Fruit fly (Drosophila melanogaster) whole organism, embryonic: ENCODE results near the gene CG8837.

Experiments used
- Atf-2 ChIP-seq: fragments of 200-800 bp; sonication (Bioruptor generic); optimal IDR thresholded peaks from 2 replicates; lab custom pipeline; 2016; ENCODE audit warnings: missing biosample characterization, missing genetic modification characterization
- Atf6 ChIP-seq: fragments of 200-800 bp; sonication (Bioruptor generic); IDR thresholded peaks from 2 replicates; pipeline ENCODE4 v1.3.6; 2022; ENCODE audit warnings: missing biosample characterization, missing genetic modification characterization
- CG10431 ChIP-seq: fragments of 200-800 bp; sonication (Bioruptor generic); optimal IDR thresholded peaks from 3 replicates; lab custom pipeline; 2018; ENCODE audit warnings: missing biosample characterization, mild to moderate bottlenecking, missing genetic modification characterization
- CG11247 ChIP-seq: fragments of 200-800 bp; sonication (Bioruptor generic); IDR thresholded peaks from 2 replicates; pipeline ENCODE4 v1.3.6; 2022; ENCODE audit warnings: missing biosample characterization, missing genetic modification characterization
- CG11398 ChIP-seq: fragments of 200-800 bp; sonication (Bioruptor generic); optimal IDR thresholded peaks from 2 replicates; lab custom pipeline; 2016; ENCODE audit warnings: missing biosample characterization, missing genetic modification characterization
- CG12071 ChIP-seq: fragments of 200-800 bp; sonication (Bioruptor generic); optimal IDR thresholded peaks from 3 replicates; lab custom pipeline; 2018; ENCODE audit warnings: missing biosample characterization, mild to moderate bottlenecking, missing genetic modification characterization
- CG12219 ChIP-seq: fragments of 200-800 bp; sonication (Bioruptor generic); optimal IDR thresholded peaks from 3 replicates; lab custom pipeline; 2018; ENCODE audit warnings: missing biosample characterization, mild to moderate bottlenecking, missing genetic modification characterization
- CG15479 ChIP-seq: fragments of 200-800 bp; sonication (Bioruptor generic); optimal IDR thresholded peaks from 3 replicates; lab custom pipeline; 2019; ENCODE audit warnings: missing biosample characterization, mild to moderate bottlenecking, missing genetic modification characterization, moderate library complexity
- CG17186 ChIP-seq: fragments of 200-800 bp; sonication (Bioruptor generic); optimal IDR thresholded peaks from 3 replicates; lab custom pipeline; 2017; ENCODE audit warnings: missing biosample characterization, missing genetic modification reagents, missing genetic modification characterization
- CG17359 ChIP-seq: fragments of 200-800 bp; sonication (Bioruptor generic); optimal IDR thresholded peaks from 3 replicates; lab custom pipeline; 2018; ENCODE audit warnings: missing biosample characterization, mild to moderate bottlenecking, missing genetic modification characterization, moderate library complexity
- CG18011 ChIP-seq: fragments of 200-800 bp; sonication (Bioruptor generic); optimal IDR thresholded peaks from 2 replicates; lab custom pipeline; 2017; ENCODE audit warnings: missing biosample characterization, missing genetic modification characterization, mild to moderate bottlenecking, moderate library complexity, missing genotype
- CG1832 ChIP-seq: fragments of 200-800 bp; sonication (Bioruptor generic); optimal IDR thresholded peaks from 2 replicates; lab custom pipeline; 2017; ENCODE audit warnings: missing biosample characterization, mild to moderate bottlenecking, missing genetic modification characterization, inconsistent platforms
- CG18599 ChIP-seq: fragments of 200-800 bp; sonication (Bioruptor generic); optimal IDR thresholded peaks from 3 replicates; lab custom pipeline; 2017; ENCODE audit warnings: missing biosample characterization, missing genetic modification characterization, mild to moderate bottlenecking, moderate library complexity, missing genetic modification reagents
- CG18764 ChIP-seq: fragments of 200-800 bp; sonication (Bioruptor generic); optimal IDR thresholded peaks from 3 replicates; lab custom pipeline; 2016; ENCODE audit warnings: missing biosample characterization, missing genetic modification characterization
- CG3407 ChIP-seq: fragments of 200-800 bp; sonication (Bioruptor generic); optimal IDR thresholded peaks from 2 replicates; lab custom pipeline; 2018; ENCODE audit warnings: missing biosample characterization, mild to moderate bottlenecking, missing genetic modification characterization
- CG4360 ChIP-seq: fragments of 200-800 bp; sonication (Bioruptor generic); IDR thresholded peaks from 2 replicates; pipeline ENCODE4 v1.3.6; 2022; ENCODE audit warnings: missing biosample characterization, missing genetic modification characterization
- CrebB ChIP-seq: fragments of 200-800 bp; sonication (Bioruptor generic); optimal IDR thresholded peaks from 3 replicates; lab custom pipeline; 2018; ENCODE audit warnings: missing biosample characterization, mild to moderate bottlenecking, missing genetic modification characterization
- Dbx ChIP-seq: fragments of 200-800 bp; sonication (Bioruptor generic); IDR thresholded peaks from 3 replicates; pipeline ENCODE4 v1.3.6; 2022; ENCODE audit warnings: missing biosample characterization, missing genetic modification characterization
- Dip3 ChIP-seq: fragments of 200-800 bp; sonication (Bioruptor generic); optimal IDR thresholded peaks from 3 replicates; lab custom pipeline; 2016; ENCODE audit warnings: missing biosample characterization, missing genetic modification characterization
- Hr39 ChIP-seq: fragments of >200 bp; optimal IDR thresholded peaks from 2 replicates; lab custom pipeline; 2017
- Hr51 ChIP-seq, 2 experiments: fragments of 200-800 bp; sonication (Bioruptor generic); optimal IDR thresholded peaks; 2 replicates in 1 of 2; 3 replicates in 1 of 2; lab custom pipeline; 2016 to 2018; ENCODE audit warnings: missing biosample characterization in 2 of 2, missing genetic modification characterization in 2 of 2, mild to moderate bottlenecking in 1 of 2, moderate library complexity in 1 of 2
- MBD-R2 ChIP-seq: fragments of 200-800 bp; sonication (Bioruptor generic); IDR thresholded peaks from 2 replicates; pipeline ENCODE4 v1.3.6; 2022; ENCODE audit warnings: missing biosample characterization, missing genetic modification characterization
- Meics ChIP-seq: fragments of 200-800 bp; sonication (Bioruptor generic); optimal IDR thresholded peaks from 2 replicates; lab custom pipeline; 2017; ENCODE audit warnings: missing biosample characterization, mild to moderate bottlenecking, missing genetic modification characterization
- Nf-YC ChIP-seq: fragments of 200-800 bp; optimal IDR thresholded peaks from 3 replicates; lab custom pipeline; 2019; ENCODE audit warnings: missing biosample characterization, mild to moderate bottlenecking, missing genetic modification characterization, moderate library complexity
- PHDP ChIP-seq: fragments of 200-800 bp; sonication (Bioruptor generic); optimal IDR thresholded peaks from 3 replicates; lab custom pipeline; 2018; ENCODE audit warnings: missing biosample characterization, mild to moderate bottlenecking, missing genetic modification characterization, moderate library complexity
- Scr ChIP-seq: fragments of 200-800 bp; sonication (Bioruptor generic); IDR thresholded peaks from 2 replicates; pipeline ENCODE4 v1.3.6; 2022; ENCODE audit warnings: missing biosample characterization, missing genetic modification characterization; ENCODE audit not compliant: partially characterized antibody
- Sry-δ ChIP-seq: fragments of 200-800 bp; sonication (Bioruptor generic); optimal IDR thresholded peaks from 2 replicates; lab custom pipeline; 2016; ENCODE audit warnings: missing biosample characterization, missing genetic modification characterization
- Trl ChIP-seq, 3 experiments: fragments of >200 bp in 2 of 3; fragments of 200-800 bp in 1 of 3; sonication (Bioruptor generic) in 1 of 3; optimal IDR thresholded peaks; 2 replicates in 1 of 3; 3 replicates in 2 of 3; lab custom pipeline; 2016 to 2017; ENCODE audit warnings: missing biosample characterization in 1 of 3, missing genetic modification characterization in 1 of 3
- Xbp1 ChIP-seq: fragments of 200-800 bp; sonication (Bioruptor generic); optimal IDR thresholded peaks from 3 replicates; lab custom pipeline; 2016; ENCODE audit warnings: missing biosample characterization, mild to moderate bottlenecking, missing genetic modification characterization
- ap ChIP-seq: fragments of 200-800 bp; sonication (Bioruptor generic); IDR thresholded peaks from 2 replicates; pipeline ENCODE4 v1.3.6; 2022; ENCODE audit warnings: missing biosample characterization, missing genetic modification characterization
- cg ChIP-seq: fragments of 200-800 bp; sonication (Bioruptor generic); optimal IDR thresholded peaks from 3 replicates; lab custom pipeline; 2019; ENCODE audit warnings: missing biosample characterization, mild to moderate bottlenecking, missing genetic modification characterization, moderate library complexity
- chn ChIP-seq: fragments of 200-800 bp; sonication (Bioruptor generic); optimal IDR thresholded peaks from 2 replicates; lab custom pipeline; 2016; ENCODE audit warnings: missing biosample characterization, missing genetic modification characterization
- crc ChIP-seq: fragments of 200-800 bp; sonication (Bioruptor generic); optimal IDR thresholded peaks from 2 replicates; lab custom pipeline; 2016; ENCODE audit warnings: missing biosample characterization, missing genetic modification characterization
- croc ChIP-seq: fragments of 200-800 bp; sonication (Bioruptor generic); conservative IDR thresholded peaks from 3 replicates; pipeline ENCODE4 v1.3.6; 2022; ENCODE audit warnings: missing biosample characterization, missing genetic modification characterization
- dmrt11E ChIP-seq: fragments of 200-800 bp; sonication (Bioruptor generic); optimal IDR thresholded peaks from 3 replicates; lab custom pipeline; 2018; ENCODE audit warnings: missing biosample characterization, mild to moderate bottlenecking, missing genetic modification characterization, moderate library complexity
- dmrt99B ChIP-seq: fragments of 200-800 bp; sonication (Bioruptor generic); optimal IDR thresholded peaks from 2 replicates; lab custom pipeline; 2018; ENCODE audit warnings: missing biosample characterization, mild to moderate bottlenecking, missing genetic modification characterization, moderate library complexity
- exex ChIP-seq: fragments of 200-800 bp; sonication (Bioruptor generic); optimal IDR thresholded peaks from 4 replicates; lab custom pipeline; 2018; ENCODE audit warnings: missing biosample characterization, mild to moderate bottlenecking, missing genetic modification characterization, moderate library complexity
- fd64A ChIP-seq: fragments of 200-800 bp; sonication (Bioruptor generic); optimal IDR thresholded peaks from 3 replicates; lab custom pipeline; 2018; ENCODE audit warnings: missing biosample characterization, mild to moderate bottlenecking, missing genetic modification characterization
- ftz-f1 ChIP-seq: fragments of 200-800 bp; sonication (Bioruptor generic); optimal IDR thresholded peaks from 2 replicates; lab custom pipeline; 2016; ENCODE audit warnings: missing biosample characterization, missing genetic modification characterization
- gfzf ChIP-seq: fragments of 200-800 bp; sonication (Bioruptor generic); optimal IDR thresholded peaks from 2 replicates; lab custom pipeline; 2016; ENCODE audit warnings: missing biosample characterization, mild to moderate bottlenecking, missing genetic modification characterization, moderate library complexity
- ind ChIP-seq: fragments of 200-800 bp; sonication (Bioruptor generic); optimal IDR thresholded peaks from 3 replicates; lab custom pipeline; 2016; ENCODE audit warnings: missing biosample characterization, missing genetic modification characterization
- insv ChIP-seq, 2 experiments: fragments of 200-800 bp; sonication (Bioruptor generic); optimal IDR thresholded peaks; 3 replicates each; lab custom pipeline; 2016 to 2018; ENCODE audit warnings: missing biosample characterization in 2 of 2, missing genetic modification characterization in 2 of 2
- lab ChIP-seq: fragments of 200-800 bp; sonication (Bioruptor generic); optimal IDR thresholded peaks from 3 replicates; lab custom pipeline; 2017; ENCODE audit warnings: missing biosample characterization, missing genetic modification characterization, mild to moderate bottlenecking, moderate library complexity, missing genetic modification reagents
- lola ChIP-seq, 3 experiments: fragments of >200 bp in 2 of 3; fragments of 200-800 bp in 1 of 3; sonication (Bioruptor generic) in 1 of 3; optimal IDR thresholded peaks; 2 replicates each; lab custom pipeline; 2017 to 2019; ENCODE audit warnings: missing biosample characterization in 3 of 3, missing genetic modification characterization in 3 of 3, mild to moderate bottlenecking in 1 of 3, moderate library complexity in 1 of 3
- lov ChIP-seq, 2 experiments: fragments of 200-800 bp in 1 of 2; fragments of >200 bp in 1 of 2; sonication (Bioruptor generic) in 1 of 2; IDR thresholded peaks in 1 of 2; optimal IDR thresholded peaks in 1 of 2; 2 replicates in 1 of 2; 3 replicates in 1 of 2; pipeline versions ENCODE4 v1.3.6 to Lab custom; 2017 to 2022; ENCODE audit warnings: missing biosample characterization in 1 of 2, missing genetic modification characterization in 1 of 2
- peb ChIP-seq: fragments of 200-800 bp; sonication (Bioruptor generic); IDR thresholded peaks from 2 replicates; pipeline ENCODE4 v1.3.6; 2022; ENCODE audit warnings: missing biosample characterization, missing genetic modification characterization
- scrt ChIP-seq: fragments of 200-800 bp; sonication (Bioruptor generic); optimal IDR thresholded peaks from 2 replicates; lab custom pipeline; 2018; ENCODE audit warnings: missing biosample characterization, mild to moderate bottlenecking, missing genetic modification characterization, moderate library complexity
- sisA ChIP-seq: fragments of 200-800 bp; sonication (Bioruptor generic); IDR thresholded peaks from 2 replicates; pipeline ENCODE4 v1.3.6; 2022; ENCODE audit warnings: missing biosample characterization, missing genetic modification characterization
- unpg ChIP-seq: fragments of 200-800 bp; sonication (Bioruptor generic); optimal IDR thresholded peaks from 3 replicates; lab custom pipeline; 2018; ENCODE audit warnings: missing biosample characterization, mild to moderate bottlenecking, missing genetic modification characterization, moderate library complexity

The CG8837 gene

dm6 chr2L:3356193-3356645, 36.2 kb downstream of the CG8837 start (continued):
- TF ChIP-seq unpg (GFP tag; lab: Kevin White, UChicago) (no peak), ap (GFP tag; lab: Robert Waterston, UW) (no peak), ftz-f1 (GFP tag; lab: Kevin White, UChicago) (peak; percentile 96), exex (tag; lab: Kevin White, UChicago) (peak; percentile 33), PHDP (tag; lab: Kevin White, UChicago) (no peak), Trl (optimal IDR thresholded peaks at IDR 0.05; lab: Kevin White, UChicago) (peak in 1 of 2 experiments; percentile 10), Trl (GFP tag; optimal IDR thresholded peaks at IDR 0.05; lab: Kevin White, UChicago) (no peak), fd64A (no peak), CG10431 (GFP tag; lab: Kevin White, UChicago) (no peak), Xbp1 (GFP tag; lab: Kevin White, UChicago) (no peak), CG4360 (GFP tag; lab: Robert Waterston, UW) (no peak), dmrt99B (tag; lab: Kevin White, UChicago) (no peak), Atf-2 (GFP tag; lab: Kevin White, UChicago) (no peak), ind (GFP tag; lab: Kevin White, UChicago) (peak; percentile 15), Nf-YC (no peak), insv (GFP tag; optimal IDR thresholded peaks at IDR 0.05; lab: Kevin White, UChicago) (no peak), MBD-R2 (GFP tag; lab: Robert Waterston, UW) (no peak; the same call in 1 of the 2 replicates), crc (GFP tag; lab: Kevin White, UChicago) (no peak), Sry-δ (no peak), Dip3 (GFP tag; lab: Kevin White, UChicago) (no peak), peb (no peak), CG11247 (GFP tag; lab: Robert Waterston, UW) (no peak), CG1832 (no peak), CG3407 (GFP tag; lab: Kevin White, UChicago) (no peak), Hr39 (lab: Kevin White, UChicago) (no peak), cg (GFP tag; lab: Kevin White, UChicago) (peak; percentile 19), lab (GFP tag; lab: Kevin White, UChicago) (peak; percentile 41), CG15479 (GFP tag; lab: Kevin White, UChicago) (no peak), Dbx (no peak), CG18599 (GFP tag; lab: Kevin White, UChicago) (peak; percentile 66), CrebB (tag; lab: Kevin White, UChicago) (no peak), gfzf (GFP tag; lab: Kevin White, UChicago) (no peak), CG12219 (GFP tag; lab: Kevin White, UChicago) (no peak), dmrt11E (no peak), Hr51 (GFP tag; optimal IDR thresholded peaks at IDR 0.05; lab: Kevin White, UChicago) (no peak), CG11398 (no peak), Atf6 (GFP tag; lab: Robert Waterston, UW) (peak; percentile 52; the same call in 1 of the 2 replicates), sisA (GFP tag; lab: Robert Waterston, UW) (no peak), lola (GFP tag; optimal IDR thresholded peaks at IDR 0.05; lab: Kevin White, UChicago) (no peak), CG12071 (no peak), chn (GFP tag; lab: Kevin White, UChicago) (no peak), CG18764 (GFP tag; lab: Kevin White, UChicago) (no peak), Meics (peak; percentile 19), croc (GFP tag; lab: Robert Waterston, UW) (no peak), CG17186 (GFP tag; lab: Kevin White, UChicago) (no peak), scrt (GFP tag; lab: Kevin White, UChicago) (no peak), lov (optimal IDR thresholded peaks at IDR 0.05; lab: Kevin White, UChicago) (no peak), lov (GFP tag; IDR thresholded peaks at IDR 0.05; lab: Robert Waterston, UW) (no peak), CG17359 (tag; lab: Kevin White, UChicago) (no peak), CG18011 (GFP tag; lab: Kevin White, UChicago) (no peak), Scr (GFP tag; lab: Robert Waterston, UW) (no peak)
